Worm (Caenorhabditis elegans): ENCODE measurements around the gene des-2.

Gene des-2

DNA sequence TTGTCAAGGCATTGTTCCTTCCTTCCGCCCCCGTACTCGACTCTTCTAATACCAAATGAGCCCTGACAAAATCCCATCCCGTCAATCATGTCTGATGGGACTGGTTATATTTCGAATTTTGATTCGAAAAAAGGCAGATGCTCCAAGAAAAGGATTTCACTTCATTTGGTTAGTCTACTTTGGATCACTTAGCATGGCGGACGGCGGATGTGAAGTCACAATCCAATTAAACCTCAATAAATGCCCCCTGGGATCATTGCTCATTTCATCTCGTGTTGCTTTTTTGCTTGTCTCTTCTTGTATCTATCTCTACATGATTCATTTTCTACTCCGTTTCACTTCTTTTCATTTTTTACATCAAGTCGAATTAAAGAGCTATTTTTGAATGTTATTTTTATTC, 42.2 kb downstream of the des-2 start:
- TF ChIP-seq saeg-2 (GFP tag; IDR thresholded peaks at IDR 0.05) = no peak
- TF ChIP-seq egl-27 (tag; optimal IDR thresholded peaks at IDR 0.05) = no peak
- no peak for TF ChIP-seq Y48G9A.11 (GFP tag; IDR thresholded peaks at IDR 0.05)
- peak; percentile 32; the same call in 1 of the 2 replicates for TF ChIP-seq ceh-20 (GFP tag; IDR thresholded peaks at IDR 0.05)
- no peak for TF ChIP-seq gei-8 (GFP tag; optimal IDR thresholded peaks at IDR 0.05)
- no peak for TF ChIP-seq nhr-41 (GFP tag; IDR thresholded peaks at IDR 0.05)
- no peak for TF ChIP-seq ceh-82 (tag; optimal IDR thresholded peaks at IDR 0.05)

- TF ChIP-seq dmd-8 (GFP tag; IDR thresholded peaks at IDR 0.05) = no peak
- TF ChIP-seq hif-1 (tag; optimal IDR thresholded peaks at IDR 0.05) = peak in 1 of 2 experiments; percentile 61
- TF ChIP-seq F10B5.3 (tag; optimal IDR thresholded peaks at IDR 0.05) = no peak
- no peak for TF ChIP-seq nhr-6 (tag; optimal IDR thresholded peaks at IDR 0.05)
- TF ChIP-seq mdt-29 (GFP tag; IDR thresholded peaks at IDR 0.05) = no peak
- peak; percentile 91 for TF ChIP-seq ZK337.2 (GFP tag; IDR thresholded peaks at IDR 0.05)
- no peak for TF ChIP-seq ztf-11 (tag; optimal IDR thresholded peaks at IDR 0.05)
- TF ChIP-seq mxl-2 (GFP tag; conservative IDR thresholded peaks at IDR 0.05) = no peak
- no peak for TF ChIP-seq zfp-3 (GFP tag; conservative IDR thresholded peaks at IDR 0.05)
- no peak for TF ChIP-seq lin-39 (tag; optimal IDR thresholded peaks at IDR 0.05)
- no peak for TF ChIP-seq madf-5 (GFP tag; IDR thresholded peaks at IDR 0.05)
- no peak for TF ChIP-seq skn-1 (tag; optimal IDR thresholded peaks at IDR 0.05)
- no peak for TF ChIP-seq nhr-76 (tag; optimal IDR thresholded peaks at IDR 0.05)
- peak; percentile 47; the same call in 1 of the 2 replicates for TF ChIP-seq pha-4 (GFP tag; IDR thresholded peaks at IDR 0.05)
- no peak for TF ChIP-seq pha-4 (tag; optimal IDR thresholded peaks at IDR 0.05)
- TF ChIP-seq madf-9 (GFP tag; conservative IDR thresholded peaks at IDR 0.05) = no peak
- no peak for TF ChIP-seq lin-29 (GFP tag; IDR thresholded peaks at IDR 0.05)
- no peak for TF ChIP-seq cey-2 (tag; optimal IDR thresholded peaks at IDR 0.05; ENCODE audit: borderline replicate concordance, insufficient read depth)
- TF ChIP-seq lin-13 (GFP tag; optimal IDR thresholded peaks at IDR 0.05) = no peak
- no peak for TF ChIP-seq php-3 (GFP tag; IDR thresholded peaks at IDR 0.05)
- peak; percentile 75 for TF ChIP-seq hmg-1.1 (GFP tag; IDR thresholded peaks at IDR 0.05)
- no peak for TF ChIP-seq duxl-1 (tag; optimal IDR thresholded peaks at IDR 0.05; ENCODE audit: poor library complexity)
- TF ChIP-seq lin-38 (GFP tag; IDR thresholded peaks at IDR 0.05) = peak; percentile 29
- no peak for TF ChIP-seq ama-1 (optimal IDR thresholded peaks at IDR 0.05)
- peak; percentile 56 for TF ChIP-seq ztf-7 (tag; optimal IDR thresholded peaks at IDR 0.05)
- no peak for TF ChIP-seq ZK546.5 (tag; optimal IDR thresholded peaks at IDR 0.05)
- TF ChIP-seq ces-1 (GFP tag; optimal IDR thresholded peaks at IDR 0.05) = peak; percentile 14
- TF ChIP-seq ceh-20 (GFP tag; IDR thresholded peaks at IDR 0.05) = peak; percentile 57; the same call in 1 of the 2 replicates
- no peak for TF ChIP-seq lim-7 (GFP tag; IDR thresholded peaks at IDR 0.05)
- TF ChIP-seq nhr-10 (tag; optimal IDR thresholded peaks at IDR 0.05) = no peak
- TF ChIP-seq tag-97 (GFP tag; IDR thresholded peaks at IDR 0.05) = no peak
- TF ChIP-seq daf-16 (GFP tag; optimal IDR thresholded peaks at IDR 0.05) = no peak
- TF ChIP-seq daf-16 (tag; optimal IDR thresholded peaks at IDR 0.05) = peak; percentile 49
- no peak for TF ChIP-seq hlh-11 (tag; optimal IDR thresholded peaks at IDR 0.05)
- TF ChIP-seq daf-19 (GFP tag; conservative IDR thresholded peaks at IDR 0.05) = no peak
- TF ChIP-seq nhr-11 (tag; optimal IDR thresholded peaks at IDR 0.05) = peak; percentile 24
- no peak for TF ChIP-seq ceh-62 (tag; optimal IDR thresholded peaks at IDR 0.05)
- TF ChIP-seq saeg-2 (GFP tag; IDR thresholded peaks at IDR 0.05) = no peak
- TF ChIP-seq mep-1 (tag; optimal IDR thresholded peaks at IDR 0.05) = peak; percentile 66
- TF ChIP-seq vab-7 (GFP tag; IDR thresholded peaks at IDR 0.05) = no peak
- 0 out of 2 replicates have a peak, but pooled peaks have one; percentile 26 for TF ChIP-seq tra-1 (GFP tag; IDR thresholded peaks at IDR 0.05)
- TF ChIP-seq ceh-32 (tag; optimal IDR thresholded peaks at IDR 0.05; ENCODE audit: poor library complexity) = no peak
- TF ChIP-seq arid-1 (GFP tag; conservative IDR thresholded peaks at IDR 0.05) = no peak
- TF ChIP-seq jun-1 (tag; optimal IDR thresholded peaks at IDR 0.05) = no peak
These were observed 46.2 kb downstream of the des-2 start, which contains the start of gene cnb-1 for ce11 chrV:11375150-11375792. TSS of gene cnb-1 (plus strand) at chrV:11375742.

All from whole organism, L4 larva.